Fruit fly (Drosophila melanogaster) whole organism, pupa: ENCODE data around the gene CG18598.

ENCODE experiments used
- CG12605 ChIP-seq: fragments of 200-800 bp; sonication (Bioruptor generic); IDR thresholded peaks from 2 replicates; pipeline ENCODE4 v1.3.6; 2022; ENCODE audit warnings: missing biosample characterization, missing genetic modification characterization
- CG13204 ChIP-seq: fragments of 200-800 bp; sonication (Bioruptor generic); optimal IDR thresholded peaks from 2 replicates; lab custom pipeline; 2018; ENCODE audit warnings: missing biosample characterization, mild to moderate bottlenecking, missing genetic modification characterization, moderate library complexity
- CG15710 ChIP-seq: fragments of 200-800 bp; sonication (Bioruptor generic); optimal IDR thresholded peaks from 2 replicates; lab custom pipeline; 2018; ENCODE audit warnings: missing biosample characterization, mild to moderate bottlenecking, missing genetic modification characterization, moderate library complexity
- CG17806 ChIP-seq: fragments of 200-800 bp; sonication (Bioruptor generic); optimal IDR thresholded peaks from 2 replicates; lab custom pipeline; 2018; ENCODE audit warnings: missing biosample characterization, mild to moderate bottlenecking, missing genetic modification characterization, moderate library complexity
- CG34367 ChIP-seq: fragments of 200-800 bp; sonication (Bioruptor generic); optimal IDR thresholded peaks from 2 replicates; lab custom pipeline; 2018; ENCODE audit warnings: missing biosample characterization, mild to moderate bottlenecking, missing genetic modification characterization
- CG4496 ChIP-seq: fragments of 200-800 bp; sonication (Bioruptor generic); IDR thresholded peaks from 3 replicates; pipeline ENCODE4 v1.3.6; 2022; ENCODE audit warnings: missing biosample characterization, missing genetic modification characterization
- EcR ChIP-seq: fragments of 200-800 bp; sonication (Bioruptor generic); optimal IDR thresholded peaks from 3 replicates; lab custom pipeline; 2019; ENCODE audit warnings: missing biosample characterization, missing genetic modification characterization, mild to moderate bottlenecking, moderate library complexity, missing genetic modification reagents
- Snoo ChIP-seq: fragments of 200-800 bp; sonication (Bioruptor generic); optimal IDR thresholded peaks from 3 replicates; lab custom pipeline; 2017; ENCODE audit warnings: missing biosample characterization, mild to moderate bottlenecking, missing genetic modification characterization, inconsistent platforms
- rn ChIP-seq: fragments of 200-800 bp; sonication (Bioruptor generic); IDR thresholded peaks from 2 replicates; pipeline ENCODE4 v1.3.6; 2022; ENCODE audit warnings: missing biosample characterization, missing genetic modification characterization

DNA sequence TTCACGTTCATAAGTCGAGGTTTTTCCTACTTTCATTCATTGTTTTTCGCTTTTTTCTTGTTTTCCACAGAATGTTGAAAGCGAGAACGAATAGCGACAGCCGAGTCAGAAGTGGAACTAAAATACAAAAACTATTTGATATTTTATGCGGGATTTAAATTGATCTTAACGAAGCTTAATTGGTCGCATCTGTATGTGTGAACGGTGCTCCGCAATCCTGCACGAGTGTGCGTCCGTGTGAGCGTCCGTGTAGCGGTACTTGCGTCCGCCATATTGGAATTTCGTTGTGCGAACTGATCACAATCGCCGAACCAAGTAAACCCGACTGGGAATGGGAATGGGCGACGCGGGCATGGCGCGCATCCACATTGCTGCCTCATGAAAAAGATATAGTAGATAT is 18.7 kb upstream of the CG18598 start:
- TF ChIP-seq Snoo (no peak), CG34367 (no peak), CG4496 (no peak), CG17806 (tag; lab: Kevin White, UChicago) (no peak), CG12605 (no peak), rn (no peak), EcR (GFP tag; lab: Kevin White, UChicago) (no peak), CG13204 (GFP tag; lab: Kevin White, UChicago) (no peak), CG15710 (tag; lab: Kevin White, UChicago) (no peak)
